Worm (Caenorhabditis elegans) whole organism, L4 larva: Measurements from ENCODE around the gene pax-1.

Experiments used
- F10B5.3 ChIP-seq: sonication (generic microtip); optimal IDR thresholded peaks from 2 replicates; lab custom pipeline; 2016; ENCODE audit warnings: mild to moderate bottlenecking, missing genetic modification characterization, missing compliant biosample characterization
- F26F4.8 ChIP-seq: fragments of 200-800 bp; sonication (Bioruptor generic); conservative IDR thresholded peaks from 2 replicates; pipeline ENCODE4 v1.3.6; 2022; ENCODE audit warnings: missing genetic modification characterization, missing compliant biosample characterization
- R02D3.7 ChIP-seq: fragments of 150-350 bp; sonication (generic microtip); optimal IDR thresholded peaks from 3 replicates; lab custom pipeline; 2014; ENCODE audit warnings: missing biosample characterization, missing genetic modification characterization
- T26A8.4 ChIP-seq: fragments of 200-800 bp; sonication (Bioruptor generic); IDR thresholded peaks from 2 replicates; pipeline ENCODE4 v1.3.6; 2022; ENCODE audit warnings: missing genetic modification characterization, missing compliant biosample characterization
- Y105C5A.15 ChIP-seq: fragments of 200-800 bp; sonication (Bioruptor generic); IDR thresholded peaks from 2 replicates; pipeline ENCODE4 v1.3.6; 2022; ENCODE audit warnings: missing genetic modification characterization, missing compliant biosample characterization
- Y48G9A.11 ChIP-seq: fragments of 200-800 bp; sonication (Bioruptor generic); IDR thresholded peaks from 2 replicates; pipeline ENCODE4 v1.3.6; 2022; ENCODE audit warnings: missing genetic modification reagents, missing genetic modification characterization, missing compliant biosample characterization
- Y75B8A.6 ChIP-seq: fragments of 200-800 bp; sonication (Bioruptor generic); IDR thresholded peaks from 2 replicates; pipeline ENCODE4 v1.3.6; 2022; ENCODE audit warnings: missing genetic modification reagents, missing genetic modification characterization, missing compliant biosample characterization
- aha-1 ChIP-seq: fragments of 150-350 bp; peaks from one replicate; lab custom pipeline; 2014; ENCODE audit warnings: missing biosample characterization, missing genetic modification characterization
- ama-1 ChIP-seq: fragments of 150-350 bp; optimal IDR thresholded peaks from 2 replicates; lab custom pipeline; 2014; ENCODE audit warnings: inconsistent platforms, mixed read lengths
- attf-4 ChIP-seq: sonication (generic microtip); optimal IDR thresholded peaks from 3 replicates; lab custom pipeline; 2017; ENCODE audit warnings: missing biosample characterization, missing genetic modification characterization
- ceh-28 ChIP-seq: fragments of 150-350 bp; optimal IDR thresholded peaks from 2 replicates; lab custom pipeline; 2014; ENCODE audit warnings: missing biosample characterization, missing genetic modification reagents, missing genetic modification characterization
- ceh-82 ChIP-seq: sonication (generic microtip); optimal IDR thresholded peaks from 2 replicates; lab custom pipeline; 2017; ENCODE audit warnings: missing biosample characterization, missing genetic modification characterization
- daf-16 ChIP-seq, 3 experiments: sonication (generic microtip); optimal IDR thresholded peaks; 2 replicates each; lab custom pipeline; 2016 to 2017; ENCODE audit warnings: missing genetic modification characterization in 3 of 3, missing genetic modification reagents in 3 of 3, mild to moderate bottlenecking in 2 of 3, missing compliant biosample characterization in 2 of 3, missing biosample characterization in 1 of 3, moderate library complexity in 1 of 3
- dmd-6 ChIP-seq: fragments of 200-800 bp; sonication (Bioruptor generic); IDR thresholded peaks from 2 replicates; pipeline ENCODE4 v1.3.6; 2022; ENCODE audit warnings: missing genetic modification reagents, missing genetic modification characterization, missing compliant biosample characterization
- dpl-1 ChIP-seq: fragments of 150-350 bp; optimal IDR thresholded peaks from 2 replicates; lab custom pipeline; 2014; ENCODE audit warnings: missing biosample characterization, missing genetic modification reagents, missing genetic modification characterization
- duxl-1 ChIP-seq: sonication (generic microtip); optimal IDR thresholded peaks from 2 replicates; lab custom pipeline; 2016; ENCODE audit warnings: mild to moderate bottlenecking, missing genetic modification characterization, moderate library complexity, missing compliant biosample characterization; ENCODE audit not compliant: poor library complexity
- egl-43 ChIP-seq: fragments of 200-800 bp; sonication (Bioruptor generic); IDR thresholded peaks from 2 replicates; pipeline ENCODE4 v1.3.6; 2022; ENCODE audit warnings: missing genetic modification reagents, missing genetic modification characterization, missing compliant biosample characterization
- fkh-10 ChIP-seq: fragments of 150-350 bp; optimal IDR thresholded peaks from 2 replicates; lab custom pipeline; 2014; ENCODE audit warnings: missing biosample characterization, missing genetic modification reagents, missing genetic modification characterization
- fos-1 ChIP-seq: fragments of 150-350 bp; optimal IDR thresholded peaks from 2 replicates; lab custom pipeline; 2014; ENCODE audit warnings: missing biosample characterization, missing genetic modification characterization
- hif-1 ChIP-seq, 2 experiments: sonication (generic microtip); optimal IDR thresholded peaks; 2 replicates each; lab custom pipeline; 2016 to 2017; ENCODE audit warnings: missing compliant biosample characterization in 2 of 2, missing genetic modification characterization in 2 of 2, missing genetic modification reagents in 2 of 2, missing genotype in 2 of 2, mild to moderate bottlenecking in 1 of 2
- hmg-1.1 ChIP-seq: fragments of 200-800 bp; sonication (Bioruptor generic); IDR thresholded peaks from 2 replicates; pipeline ENCODE4 v1.3.6; 2022; ENCODE audit warnings: missing genetic modification reagents, missing genetic modification characterization, missing compliant biosample characterization
- lim-7 ChIP-seq: fragments of 200-800 bp; sonication (Bioruptor generic); IDR thresholded peaks from 2 replicates; pipeline ENCODE4 v1.3.6; 2022; ENCODE audit warnings: missing genetic modification characterization, missing compliant biosample characterization
- lin-13 ChIP-seq: fragments of 150-350 bp; optimal IDR thresholded peaks from 2 replicates; lab custom pipeline; 2014; ENCODE audit warnings: missing biosample characterization, missing genetic modification reagents, missing genetic modification characterization
- lin-38 ChIP-seq: fragments of 200-800 bp; sonication (Bioruptor generic); IDR thresholded peaks from 2 replicates; pipeline ENCODE4 v1.3.6; 2022; ENCODE audit warnings: missing genetic modification reagents, missing genetic modification characterization, missing compliant biosample characterization
- lir-3 ChIP-seq: sonication (generic microtip); optimal IDR thresholded peaks from 2 replicates; lab custom pipeline; 2016; ENCODE audit warnings: mild to moderate bottlenecking, missing genetic modification characterization, missing compliant biosample characterization
- lsy-2 ChIP-seq, 2 experiments: fragments of 150-350 bp in 1 of 2; sonication (generic microtip) in 1 of 2; optimal IDR thresholded peaks; 2 replicates each; lab custom pipeline; 2014 to 2017; ENCODE audit warnings: missing biosample characterization in 2 of 2, missing genetic modification characterization in 2 of 2
- madf-9 ChIP-seq: fragments of 200-800 bp; sonication (Bioruptor generic); conservative IDR thresholded peaks from 2 replicates; pipeline ENCODE4 v1.3.6; 2022; ENCODE audit warnings: missing genetic modification reagents, missing genetic modification characterization, missing compliant biosample characterization
- mep-1 ChIP-seq: fragments of 150-350 bp; sonication (generic microtip); optimal IDR thresholded peaks from 3 replicates; lab custom pipeline; 2014; ENCODE audit warnings: missing biosample characterization, missing genetic modification characterization
- mes-2 ChIP-seq: sonication (generic microtip); optimal IDR thresholded peaks from 2 replicates; lab custom pipeline; 2016; ENCODE audit warnings: missing genotype, mild to moderate bottlenecking, missing genetic modification characterization, missing compliant biosample characterization; ENCODE audit not compliant: poor library complexity, severe bottlenecking
- nhr-10 ChIP-seq: fragments of 150-350 bp; optimal IDR thresholded peaks from 2 replicates; lab custom pipeline; 2014; ENCODE audit warnings: missing biosample characterization, missing genetic modification characterization
- nhr-25 ChIP-seq: sonication (generic microtip); optimal IDR thresholded peaks from 2 replicates; lab custom pipeline; 2017; ENCODE audit warnings: missing genetic modification characterization, mild to moderate bottlenecking, missing compliant biosample characterization, antibody characterized with exemption, moderate library complexity, borderline replicate concordance; ENCODE audit not compliant: insufficient read depth
- nhr-28 ChIP-seq: fragments of 150-350 bp; optimal IDR thresholded peaks from 2 replicates; lab custom pipeline; 2014; ENCODE audit warnings: missing biosample characterization, missing genetic modification characterization
- nhr-41 ChIP-seq: fragments of 200-800 bp; sonication (Bioruptor generic); IDR thresholded peaks from 2 replicates; pipeline ENCODE4 v1.3.6; 2022; ENCODE audit warnings: missing genetic modification reagents, missing genetic modification characterization, missing compliant biosample characterization
- nhr-42 ChIP-seq: fragments of 200-800 bp; sonication (Bioruptor generic); IDR thresholded peaks from 2 replicates; pipeline ENCODE4 v1.3.6; 2022; ENCODE audit warnings: missing genetic modification characterization, missing compliant biosample characterization
- pqm-1 ChIP-seq: sonication (generic microtip); optimal IDR thresholded peaks from 2 replicates; lab custom pipeline; 2017; ENCODE audit warnings: missing biosample characterization, missing genetic modification characterization
- rbr-2 ChIP-seq: sonication (generic microtip); optimal IDR thresholded peaks from 2 replicates; lab custom pipeline; 2016; ENCODE audit warnings: missing genotype, missing genetic modification characterization, missing compliant biosample characterization
- set-16 ChIP-seq: fragments of 200-800 bp; sonication (Bioruptor generic); IDR thresholded peaks from 2 replicates; pipeline ENCODE4 v1.3.6; 2022; ENCODE audit warnings: missing genetic modification reagents, missing genetic modification characterization, missing compliant biosample characterization
- skn-1 ChIP-seq: fragments of 150-350 bp; optimal IDR thresholded peaks from 2 replicates; lab custom pipeline; 2014; ENCODE audit warnings: missing biosample characterization, missing genetic modification characterization
- snpc-1.2 ChIP-seq: fragments of 200-800 bp; sonication (Bioruptor generic); IDR thresholded peaks from 2 replicates; pipeline ENCODE4 v1.3.6; 2022; ENCODE audit warnings: missing genetic modification reagents, missing genetic modification characterization, missing compliant biosample characterization
- unc-39 ChIP-seq: sonication (generic microtip); optimal IDR thresholded peaks from 2 replicates; lab custom pipeline; 2017; ENCODE audit warnings: missing biosample characterization, missing genetic modification characterization
- unc-62 ChIP-seq, 3 experiments: fragments of 150-350 bp in 1 of 3; sonication (generic microtip); optimal IDR thresholded peaks in 2 of 3; peaks in 1 of 3; 1 replicate in 1 of 3; 2 replicates in 2 of 3; lab custom pipeline; 2014 to 2017; ENCODE audit warnings: missing biosample characterization in 3 of 3, missing genetic modification characterization in 3 of 3, missing genetic modification reagents in 3 of 3, missing genotype in 1 of 3
- zfp-2 ChIP-seq: sonication (generic microtip); optimal IDR thresholded peaks from 2 replicates; lab custom pipeline; 2016; ENCODE audit warnings: mild to moderate bottlenecking, missing genetic modification characterization, missing compliant biosample characterization
- zfp-3 ChIP-seq: fragments of 200-800 bp; sonication (Bioruptor generic); conservative IDR thresholded peaks from 2 replicates; pipeline ENCODE4 v1.3.6; 2022; ENCODE audit warnings: missing genetic modification reagents, missing genetic modification characterization, missing compliant biosample characterization
- zip-2 ChIP-seq: fragments of 150-350 bp; optimal IDR thresholded peaks from 2 replicates; lab custom pipeline; 2014; ENCODE audit warnings: missing biosample characterization, missing genetic modification characterization
- ztf-7 ChIP-seq: fragments of 150-350 bp; optimal IDR thresholded peaks from 2 replicates; lab custom pipeline; 2014; ENCODE audit warnings: missing biosample characterization, missing genetic modification characterization

Gene pax-1

DNA sequence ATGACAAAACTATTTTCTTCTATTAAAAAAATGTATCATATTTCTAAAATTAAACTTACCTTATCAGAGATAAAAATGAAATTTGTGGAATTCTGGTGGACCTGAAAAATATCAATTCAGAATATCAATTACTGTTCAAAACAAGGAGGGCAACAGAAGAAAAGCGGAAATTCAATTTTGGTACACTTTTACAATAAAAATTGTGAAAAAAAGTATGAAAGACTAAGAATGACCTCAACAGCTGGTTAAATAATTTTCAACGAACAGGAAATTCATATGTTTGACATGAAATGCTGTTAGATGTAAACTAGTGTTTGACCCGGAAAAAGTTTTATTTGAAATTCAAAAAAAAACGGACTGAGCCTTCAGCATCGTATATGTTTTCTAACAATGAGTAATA is 10.9 kb upstream of the pax-1 start, which contains the start of gene K07C11.7:
TSS of gene K07C11.7 (minus strand) at position 101 of the 400 bp plus-strand sequence.
- no peak for TF ChIP-seq duxl-1 (tag; lab: Kevin White, UChicago)
- TF ChIP-seq nhr-25 (tag; lab: Kevin White, UChicago), result no peak
- TF ChIP-seq rbr-2, result no peak
- no peak for TF ChIP-seq Y75B8A.6 (GFP tag; lab: Robert Waterston, UW)
- TF ChIP-seq set-16 (GFP tag; lab: Robert Waterston, UW), result no peak
- no peak for TF ChIP-seq ztf-7
- TF ChIP-seq hif-1 (tag; optimal IDR thresholded peaks at IDR 0.05; lab: Kevin White, UChicago), result no peak
- no peak for TF ChIP-seq unc-39 (tag; lab: Kevin White, UChicago)
- no peak for TF ChIP-seq mes-2
- TF ChIP-seq daf-16 (GFP tag; optimal IDR thresholded peaks at IDR 0.05; lab: Kevin White, UChicago), result no peak
- no peak for TF ChIP-seq daf-16 (tag; optimal IDR thresholded peaks at IDR 0.05; lab: Kevin White, UChicago)
- TF ChIP-seq dpl-1 (GFP tag; lab: Kevin White, UChicago), result no peak
- TF ChIP-seq lim-7, result no peak
- no peak for TF ChIP-seq nhr-28 (tag; lab: Kevin White, UChicago)
- TF ChIP-seq Y105C5A.15 (GFP tag; lab: Robert Waterston, UW), result no peak
- no peak for TF ChIP-seq hmg-1.1 (GFP tag; lab: Robert Waterston, UW)

DNA sequence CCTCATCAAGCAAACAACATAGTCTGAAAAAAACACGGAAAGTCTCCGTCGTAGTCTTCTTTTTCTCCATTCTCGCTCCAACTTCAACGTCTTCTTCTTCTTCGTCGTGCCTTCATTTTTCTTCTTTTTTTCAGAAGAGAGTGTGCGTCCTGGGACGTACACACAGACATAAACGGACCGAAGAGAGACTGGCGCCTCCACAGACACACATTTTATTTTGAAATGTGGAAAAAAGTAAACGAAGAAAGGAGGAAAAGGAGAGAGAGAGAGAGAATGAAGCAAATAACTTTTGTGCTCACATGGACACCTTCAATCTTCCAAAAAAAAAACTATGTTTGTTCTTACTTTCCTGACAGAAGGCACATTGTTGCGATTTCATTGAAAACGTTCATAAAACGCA is 9.6 kb upstream of the pax-1 start:
- TF ChIP-seq ztf-7, result no peak
- TF ChIP-seq fos-1 (tag; lab: Kevin White, UChicago), result no peak
- no peak for TF ChIP-seq pqm-1
- no peak for TF ChIP-seq ceh-82 (tag; lab: Kevin White, UChicago)
- no peak for TF ChIP-seq Y48G9A.11
- no peak for TF ChIP-seq T26A8.4
- peak; percentile 32 for TF ChIP-seq mes-2
- TF ChIP-seq F10B5.3 (tag; lab: Kevin White, UChicago), result no peak
- TF ChIP-seq lin-38 (GFP tag; lab: Robert Waterston, UW), result 0 out of 2 replicates have a peak, but pooled peaks have one; percentile 7
- TF ChIP-seq zip-2 (tag; lab: Kevin White, UChicago), result no peak
- TF ChIP-seq unc-62 (GFP tag; optimal IDR thresholded peaks at IDR 0.05 in 1 of 2; lab: Kevin White, UChicago), result peak in 1 of 2 experiments; percentile 48
- TF ChIP-seq unc-62 (tag; optimal IDR thresholded peaks at IDR 0.05; lab: Kevin White, UChicago), result no peak
- no peak for TF ChIP-seq zfp-3 (GFP tag; lab: Robert Waterston, UW)
- peak; percentile 12 for TF ChIP-seq mep-1
- no peak for TF ChIP-seq nhr-41 (GFP tag; lab: Robert Waterston, UW)
- TF ChIP-seq zfp-2 (tag; lab: Kevin White, UChicago), result no peak
- no peak for TF ChIP-seq ceh-28 (tag; lab: Kevin White, UChicago)
- no peak for TF ChIP-seq egl-43 (GFP tag; lab: Robert Waterston, UW)
- TF ChIP-seq ama-1, result no peak
- no peak for TF ChIP-seq hif-1 (tag; optimal IDR thresholded peaks at IDR 0.05; lab: Kevin White, UChicago)
- TF ChIP-seq lsy-2 (tag; optimal IDR thresholded peaks at IDR 0.05; lab: Kevin White, UChicago), result no peak
- TF ChIP-seq lim-7, result no peak
- TF ChIP-seq lin-13 (GFP tag; lab: Kevin White, UChicago), result no peak
- no peak for TF ChIP-seq fkh-10 (GFP tag; lab: Kevin White, UChicago)
- TF ChIP-seq attf-4 (tag; lab: Kevin White, UChicago), result no peak
- peak; percentile 68 for TF ChIP-seq aha-1
- TF ChIP-seq unc-39 (tag; lab: Kevin White, UChicago), result no peak
- TF ChIP-seq nhr-42, result no peak
- no peak for TF ChIP-seq dmd-6 (GFP tag; lab: Robert Waterston, UW)
- no peak for TF ChIP-seq nhr-10 (tag; lab: Kevin White, UChicago)
- no peak for TF ChIP-seq F26F4.8 (GFP tag; lab: Robert Waterston, UW)
- TF ChIP-seq madf-9 (GFP tag; lab: Robert Waterston, UW), result no peak
- TF ChIP-seq lir-3 (tag; lab: Kevin White, UChicago), result no peak
- no peak for TF ChIP-seq snpc-1.2
- no peak for TF ChIP-seq skn-1
- peak; percentile 5 for TF ChIP-seq rbr-2
- TF ChIP-seq R02D3.7 (tag; lab: Kevin White, UChicago), result no peak
